Fruit fly (Drosophila melanogaster): ENCODE data around the gene CG13041.

DNA sequence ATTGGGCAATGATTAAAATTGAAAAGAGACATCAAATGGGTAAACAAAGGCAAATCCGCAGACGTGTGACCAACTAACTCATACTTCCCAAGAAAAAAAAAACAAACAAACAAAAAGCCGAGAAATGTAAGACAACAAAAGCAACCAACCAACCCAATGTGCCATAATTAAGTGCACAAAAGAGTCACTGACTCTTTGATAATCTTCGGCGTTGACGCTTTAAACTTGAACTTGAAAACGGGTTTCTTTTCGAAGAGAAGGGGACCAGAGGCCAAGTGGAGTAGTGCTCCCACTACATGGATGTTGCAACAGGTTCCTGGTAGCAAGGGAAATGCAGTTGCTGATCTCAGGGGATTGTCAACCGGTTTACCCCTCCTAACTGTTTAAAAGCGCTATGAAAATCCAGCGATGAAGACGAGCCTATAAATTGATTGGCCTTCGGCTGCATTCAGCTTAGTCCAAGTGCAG, 39.3 kb downstream of the CG13041 start, which contains the start of gene CG13064:
- TF ChIP-seq dsf (GFP tag; optimal IDR thresholded peaks at IDR 0.05; ENCODE audit: borderline replicate concordance) = no peak
- no peak for TF ChIP-seq CrebA (GFP tag; optimal IDR thresholded peaks at IDR 0.05; ENCODE audit: borderline replicate concordance)
- no peak for TF ChIP-seq dl (GFP tag; optimal IDR thresholded peaks at IDR 0.05; ENCODE audit: insufficient read depth in 1 of 2, partially characterized antibody in 2 of 2)
- no peak for TF ChIP-seq lola (GFP tag; optimal IDR thresholded peaks at IDR 0.05)
- no peak for TF ChIP-seq Dfd (GFP tag; optimal IDR thresholded peaks at IDR 0.05)
- TF ChIP-seq Rel (GFP tag; optimal IDR thresholded peaks at IDR 0.05) = no peak
- TF ChIP-seq Rel (tag; optimal IDR thresholded peaks at IDR 0.05) = no peak
- TF ChIP-seq foxo (GFP tag; optimal IDR thresholded peaks at IDR 0.05) = no peak
- TF ChIP-seq br (GFP tag; optimal IDR thresholded peaks at IDR 0.05) = no peak
- TF ChIP-seq psq (GFP tag; optimal IDR thresholded peaks at IDR 0.05) = no peak
- TF ChIP-seq Jra (GFP tag; optimal IDR thresholded peaks at IDR 0.05) = no peak
- no peak for TF ChIP-seq Mio (GFP tag; optimal IDR thresholded peaks at IDR 0.05)
- no peak for TF ChIP-seq Hr78 (GFP tag; optimal IDR thresholded peaks at IDR 0.05)
- TF ChIP-seq jim (GFP tag; optimal IDR thresholded peaks at IDR 0.05) = no peak
- no peak for TF ChIP-seq CG32264 (GFP tag; optimal IDR thresholded peaks at IDR 0.05)

Measured in whole organism, wandering third instar larva.